Worm (Caenorhabditis elegans): ENCODE results near the gene T25B2.4.

ce11 chrX:6157411-6157916 is 20.6 kb upstream of the T25B2.4 start:
- TF ChIP-seq pha-2 (tag; optimal IDR thresholded peaks at IDR 0.05) (no peak), C38D4.7 (GFP tag; optimal IDR thresholded peaks at IDR 0.05) (no peak), ceh-45 (GFP tag; IDR thresholded peaks at IDR 0.05) (no peak), Y22D7AL.16 (tag; optimal IDR thresholded peaks at IDR 0.05) (no peak), ceh-9 (tag; optimal IDR thresholded peaks at IDR 0.05) (no peak), unc-3 (GFP tag; conservative IDR thresholded peaks at IDR 0.05) (no peak), unc-3 (tag; optimal IDR thresholded peaks at IDR 0.05) (no peak), unc-86 (tag; optimal IDR thresholded peaks at IDR 0.05) (no peak), rnt-1 (tag; optimal IDR thresholded peaks at IDR 0.05) (no peak), nhr-11 (tag; optimal IDR thresholded peaks at IDR 0.05) (no peak), F13H6.1 (tag; optimal IDR thresholded peaks at IDR 0.05) (no peak), ceh-24 (tag; optimal IDR thresholded peaks at IDR 0.05) (no peak)
